Worm (Caenorhabditis elegans) whole organism, L1 larva: Measurements from ENCODE around the gene rep-1.

Source experiments
- C04F5.9 ChIP-seq: sonication (generic microtip); optimal IDR thresholded peaks from 2 replicates; lab custom pipeline; 2016; ENCODE audit warnings: missing genetic modification characterization, missing compliant biosample characterization
- C16A3.4 ChIP-seq: fragments of 150-350 bp; optimal IDR thresholded peaks from 2 replicates; lab custom pipeline; 2014; ENCODE audit warnings: missing biosample characterization, missing genetic modification characterization
- C34B4.2 ChIP-seq: sonication (generic microtip); optimal IDR thresholded peaks from 2 replicates; lab custom pipeline; 2017; ENCODE audit warnings: mild to moderate bottlenecking, missing genetic modification characterization, missing compliant biosample characterization
- Y116A8C.19 ChIP-seq: sonication (generic microtip); optimal IDR thresholded peaks from 2 replicates; lab custom pipeline; 2016; ENCODE audit warnings: missing compliant biosample characterization, missing genetic modification characterization, borderline replicate concordance
- aha-1 ChIP-seq: fragments of 150-350 bp; optimal IDR thresholded peaks from 2 replicates; lab custom pipeline; 2014; ENCODE audit warnings: missing biosample characterization, missing genetic modification characterization
- alr-1 ChIP-seq: fragments of 200-800 bp; sonication (Bioruptor generic); optimal IDR thresholded peaks from 2 replicates; lab custom pipeline; 2018; ENCODE audit warnings: borderline replicate concordance, mild to moderate bottlenecking, missing genetic modification characterization, missing compliant biosample characterization
- ama-1 ChIP-seq: fragments of 150-350 bp; optimal IDR thresholded peaks from 2 replicates; lab custom pipeline; 2014
- blmp-1 ChIP-seq: fragments of 150-350 bp; optimal IDR thresholded peaks from 2 replicates; lab custom pipeline; 2014; ENCODE audit warnings: missing biosample characterization, missing genetic modification characterization
- ceh-8 ChIP-seq: fragments of 200-800 bp; sonication (Bioruptor generic); optimal IDR thresholded peaks from 2 replicates; lab custom pipeline; 2018; ENCODE audit warnings: mild to moderate bottlenecking, missing genetic modification characterization, moderate library complexity, missing compliant biosample characterization
- ceh-88 ChIP-seq: fragments of 200-800 bp; sonication (Bioruptor generic); IDR thresholded peaks from 2 replicates; pipeline ENCODE4 v1.3.6; 2022; ENCODE audit warnings: missing genetic modification characterization, missing compliant biosample characterization
- ceh-90 ChIP-seq: sonication (generic microtip); optimal IDR thresholded peaks from 2 replicates; lab custom pipeline; 2016; ENCODE audit warnings: missing genetic modification characterization, missing compliant biosample characterization
- ces-1 ChIP-seq: fragments of 150-350 bp; optimal IDR thresholded peaks from 2 replicates; lab custom pipeline; 2014; ENCODE audit warnings: missing biosample characterization, missing genetic modification reagents, missing genetic modification characterization
- efl-3 ChIP-seq: fragments of 200-800 bp; sonication (Bioruptor generic); optimal IDR thresholded peaks from 2 replicates; lab custom pipeline; 2018; ENCODE audit warnings: mild to moderate bottlenecking, missing genetic modification characterization, missing compliant biosample characterization
- elt-2 ChIP-seq: sonication (generic microtip); optimal IDR thresholded peaks from 2 replicates; lab custom pipeline; 2016; ENCODE audit warnings: missing genetic modification characterization, mild to moderate bottlenecking, inconsistent platforms, missing compliant biosample characterization, missing genetic modification reagents
- fkh-10 ChIP-seq: sonication (generic microtip); optimal IDR thresholded peaks from 2 replicates; lab custom pipeline; 2017; ENCODE audit warnings: missing biosample characterization, missing genetic modification reagents, missing genetic modification characterization
- fkh-4 ChIP-seq: sonication (generic microtip); optimal IDR thresholded peaks from 2 replicates; lab custom pipeline; 2016; ENCODE audit warnings: missing compliant biosample characterization, missing genetic modification characterization, borderline replicate concordance
- fkh-8 ChIP-seq: sonication (generic microtip); optimal IDR thresholded peaks from 2 replicates; lab custom pipeline; 2016; ENCODE audit warnings: mild to moderate bottlenecking, missing genetic modification characterization, missing compliant biosample characterization
- fos-1 ChIP-seq: fragments of 150-350 bp; optimal IDR thresholded peaks from 2 replicates; lab custom pipeline; 2014; ENCODE audit warnings: missing biosample characterization, missing genetic modification characterization
- grh-1 ChIP-seq: fragments of 200-800 bp; sonication (Bioruptor generic); IDR thresholded peaks from 2 replicates; pipeline ENCODE4 v1.3.6; 2022; ENCODE audit warnings: missing genetic modification reagents, missing genetic modification characterization, missing compliant biosample characterization
- hlh-17 ChIP-seq: fragments of 200-800 bp; sonication (Bioruptor generic); optimal IDR thresholded peaks from 2 replicates; lab custom pipeline; 2018; ENCODE audit warnings: missing genetic modification characterization, mild to moderate bottlenecking, missing compliant biosample characterization, moderate library complexity, borderline replicate concordance
- hlh-4 ChIP-seq: sonication (generic microtip); optimal IDR thresholded peaks from 2 replicates; lab custom pipeline; 2016; ENCODE audit warnings: mild to moderate bottlenecking, missing genetic modification characterization, missing compliant biosample characterization
- irx-1 ChIP-seq: sonication (generic microtip); optimal IDR thresholded peaks from 2 replicates; lab custom pipeline; 2016; ENCODE audit warnings: missing genetic modification characterization, missing compliant biosample characterization
- isw-1 ChIP-seq: fragments of 200-800 bp; sonication (Bioruptor generic); IDR thresholded peaks from 2 replicates; pipeline ENCODE4 v1.3.6; 2022; ENCODE audit warnings: missing genetic modification characterization, missing compliant biosample characterization
- lin-13 ChIP-seq: fragments of 150-350 bp; optimal IDR thresholded peaks from 2 replicates; lab custom pipeline; 2014; ENCODE audit warnings: missing biosample characterization, missing genetic modification reagents, missing genetic modification characterization
- lin-14 ChIP-seq: fragments of 200-800 bp; sonication (Bioruptor generic); optimal IDR thresholded peaks from 2 replicates; lab custom pipeline; 2018; ENCODE audit warnings: mild to moderate bottlenecking, missing genetic modification characterization, moderate library complexity, missing compliant biosample characterization
- lin-35 ChIP-seq, 2 experiments: fragments of 150-350 bp; optimal IDR thresholded peaks; 2 replicates each; lab custom pipeline; 2014; ENCODE audit warnings: missing biosample characterization in 2 of 2, missing genetic modification characterization in 2 of 2, missing genetic modification reagents in 2 of 2
- lir-3 ChIP-seq: sonication (generic microtip); optimal IDR thresholded peaks from 2 replicates; lab custom pipeline; 2016; ENCODE audit warnings: mild to moderate bottlenecking, missing genetic modification characterization, moderate library complexity, missing compliant biosample characterization; ENCODE audit not compliant: poor library complexity
- mdl-1 ChIP-seq, 2 experiments: fragments of 150-350 bp; optimal IDR thresholded peaks; 2 replicates each; lab custom pipeline; 2014 to 2017; ENCODE audit warnings: missing biosample characterization in 2 of 2, missing genetic modification characterization in 2 of 2, inconsistent platforms in 1 of 2
- mef-2 ChIP-seq: fragments of 150-350 bp; optimal IDR thresholded peaks from 2 replicates; lab custom pipeline; 2014; ENCODE audit warnings: missing biosample characterization, missing genetic modification characterization
- nhr-12 ChIP-seq: sonication (generic microtip); optimal IDR thresholded peaks from 2 replicates; lab custom pipeline; 2017; ENCODE audit warnings: missing biosample characterization, missing genetic modification characterization
- nhr-237 ChIP-seq: fragments of 150-350 bp; optimal IDR thresholded peaks from 2 replicates; lab custom pipeline; 2014; ENCODE audit warnings: missing biosample characterization, missing genetic modification characterization
- nhr-28 ChIP-seq: fragments of 150-350 bp; optimal IDR thresholded peaks from 2 replicates; lab custom pipeline; 2014; ENCODE audit warnings: missing biosample characterization, missing genetic modification characterization
- nhr-47 ChIP-seq: sonication (generic microtip); optimal IDR thresholded peaks from 2 replicates; lab custom pipeline; 2016; ENCODE audit warnings: mild to moderate bottlenecking, missing genetic modification characterization, moderate library complexity, missing compliant biosample characterization
- nhr-71 ChIP-seq: sonication (generic microtip); optimal IDR thresholded peaks from 2 replicates; lab custom pipeline; 2016; ENCODE audit warnings: mild to moderate bottlenecking, missing genetic modification characterization, moderate library complexity, missing compliant biosample characterization
- nhr-85 ChIP-seq: sonication (generic microtip); peaks from one replicate; lab custom pipeline; 2016; ENCODE audit warnings: missing genetic modification characterization, inconsistent platforms, missing compliant biosample characterization
- nhr-90 ChIP-seq: sonication (generic microtip); optimal IDR thresholded peaks from 2 replicates; lab custom pipeline; 2016; ENCODE audit warnings: mild to moderate bottlenecking, missing genetic modification characterization, missing compliant biosample characterization; ENCODE audit not compliant: poor library complexity
- rnt-1 ChIP-seq: sonication (generic microtip); optimal IDR thresholded peaks from 2 replicates; lab custom pipeline; 2016; ENCODE audit warnings: mild to moderate bottlenecking, missing genetic modification characterization, moderate library complexity, missing compliant biosample characterization
- snpc-4 ChIP-seq: fragments of 150-350 bp; optimal IDR thresholded peaks from 2 replicates; lab custom pipeline; 2014; ENCODE audit warnings: missing biosample characterization, missing genetic modification characterization
- snu-23 ChIP-seq: sonication (generic microtip); optimal IDR thresholded peaks from 2 replicates; lab custom pipeline; 2016; ENCODE audit warnings: missing genetic modification characterization, missing compliant biosample characterization
- sox-4 ChIP-seq: sonication (generic microtip); optimal IDR thresholded peaks from 2 replicates; lab custom pipeline; 2016; ENCODE audit warnings: missing genetic modification characterization, missing compliant biosample characterization
- sptf-1 ChIP-seq: fragments of 150-350 bp; optimal IDR thresholded peaks from 2 replicates; lab custom pipeline; 2014; ENCODE audit warnings: missing biosample characterization, missing genetic modification characterization
- sup-37 ChIP-seq: fragments of 200-800 bp; sonication (Bioruptor generic); optimal IDR thresholded peaks from 2 replicates; lab custom pipeline; 2018; ENCODE audit warnings: mild to moderate bottlenecking, missing genetic modification characterization, missing compliant biosample characterization
- tbx-2 ChIP-seq: sonication (generic microtip); optimal IDR thresholded peaks from 2 replicates; lab custom pipeline; 2016; ENCODE audit warnings: missing genetic modification characterization, missing compliant biosample characterization
- tlp-1 ChIP-seq: fragments of 150-350 bp; optimal IDR thresholded peaks from 2 replicates; lab custom pipeline; 2014; ENCODE audit warnings: missing biosample characterization, missing genetic modification characterization
- unc-130 ChIP-seq: fragments of 150-350 bp; optimal IDR thresholded peaks from 2 replicates; lab custom pipeline; 2017; ENCODE audit warnings: missing biosample characterization, missing genetic modification characterization, inconsistent platforms
- unc-30 ChIP-seq: sonication (generic microtip); optimal IDR thresholded peaks from 2 replicates; lab custom pipeline; 2017; ENCODE audit warnings: missing biosample characterization, missing genetic modification characterization
- unc-98 ChIP-seq: fragments of 200-800 bp; sonication (Bioruptor generic); IDR thresholded peaks from 2 replicates; pipeline ENCODE4 v1.3.6; 2022; ENCODE audit warnings: missing genetic modification characterization, missing compliant biosample characterization
- vab-15 ChIP-seq: sonication (generic microtip); optimal IDR thresholded peaks from 2 replicates; lab custom pipeline; 2017; ENCODE audit warnings: missing genotype, mild to moderate bottlenecking, missing genetic modification characterization, missing compliant biosample characterization
- xbp-1 ChIP-seq: sonication (generic microtip); optimal IDR thresholded peaks from 2 replicates; lab custom pipeline; 2016; ENCODE audit warnings: missing genetic modification characterization, missing compliant biosample characterization
- ztf-4 ChIP-seq: fragments of 150-350 bp; optimal IDR thresholded peaks from 2 replicates; lab custom pipeline; 2014; ENCODE audit warnings: missing biosample characterization, missing genetic modification characterization

rep-1 gene

ce11 chrIII:1583529-1583928, 13.4 kb downstream of the rep-1 start (continued):
- no peak for TF ChIP-seq fkh-10
- no peak for TF ChIP-seq sox-4 (tag; lab: Kevin White, UChicago)
- TF ChIP-seq ama-1 = no peak
- TF ChIP-seq ceh-90 = no peak

ce11 chrIII:1584216-1584715, 14.2 kb downstream of the rep-1 start:
- TF ChIP-seq elt-2 (tag; lab: Kevin White, UChicago) (no peak), sptf-1 (tag; lab: Kevin White, UChicago) (no peak), nhr-47 (tag; lab: Kevin White, UChicago) (no peak), nhr-28 (tag; lab: Kevin White, UChicago) (no peak)

ce11 chrIII:1591681-1592080, 21.6 kb downstream of the rep-1 start:
- TF ChIP-seq ztf-4 (no peak), tlp-1 (tag; lab: Kevin White, UChicago) (no peak), unc-98 (GFP tag; lab: Robert Waterston, UW) (no peak), fkh-8 (tag; lab: Kevin White, UChicago) (no peak), nhr-12 (tag; lab: Kevin White, UChicago) (no peak), hlh-17 (no peak), lin-35 (GFP tag; optimal IDR thresholded peaks at IDR 0.05; lab: Kevin White, UChicago) (no peak), ceh-8 (no peak), elt-2 (tag; lab: Kevin White, UChicago) (no peak), nhr-237 (no peak), xbp-1 (tag; lab: Kevin White, UChicago) (peak; percentile 1), rnt-1 (tag; lab: Kevin White, UChicago) (no peak), C04F5.9 (tag; lab: Kevin White, UChicago) (no peak), lin-14 (GFP tag; lab: Kevin White, UChicago) (no peak), fkh-4 (no peak), sup-37 (no peak), nhr-85 (tag; lab: Kevin White, UChicago) (no peak), lin-13 (GFP tag; lab: Kevin White, UChicago) (no peak), C16A3.4 (no peak), efl-3 (no peak), tbx-2 (tag; lab: Kevin White, UChicago) (peak; percentile 36), C34B4.2 (tag; lab: Kevin White, UChicago) (no peak), nhr-71 (peak; percentile 61), grh-1 (no peak), aha-1 (tag; lab: Kevin White, UChicago) (no peak), fos-1 (tag; lab: Kevin White, UChicago) (no peak), blmp-1 (tag; lab: Kevin White, UChicago) (peak; percentile 12), unc-130 (no peak), hlh-4 (tag; lab: Kevin White, UChicago) (no peak), unc-30 (tag; lab: Kevin White, UChicago) (no peak), ceh-88 (GFP tag; lab: Robert Waterston, UW) (no peak), nhr-47 (tag; lab: Kevin White, UChicago) (no peak), lir-3 (no peak), Y116A8C.19 (tag; lab: Kevin White, UChicago) (no peak), snu-23 (GFP tag; lab: Kevin White, UChicago) (peak; percentile 39), mef-2 (tag; lab: Kevin White, UChicago) (no peak), alr-1 (tag; lab: Kevin White, UChicago) (no peak), ces-1 (GFP tag; lab: Kevin White, UChicago) (no peak), irx-1 (tag; lab: Kevin White, UChicago) (no peak), isw-1 (peak; percentile 14), snpc-4 (tag; lab: Kevin White, UChicago) (no peak), vab-15 (tag; lab: Kevin White, UChicago) (no peak), nhr-28 (tag; lab: Kevin White, UChicago) (no peak), nhr-90 (tag; lab: Kevin White, UChicago) (no peak), mdl-1 (tag; optimal IDR thresholded peaks at IDR 0.05; lab: Kevin White, UChicago) (no peak)
